Fruit fly (Drosophila melanogaster): Measurements from ENCODE around the gene Pyroxd1.

DNA sequence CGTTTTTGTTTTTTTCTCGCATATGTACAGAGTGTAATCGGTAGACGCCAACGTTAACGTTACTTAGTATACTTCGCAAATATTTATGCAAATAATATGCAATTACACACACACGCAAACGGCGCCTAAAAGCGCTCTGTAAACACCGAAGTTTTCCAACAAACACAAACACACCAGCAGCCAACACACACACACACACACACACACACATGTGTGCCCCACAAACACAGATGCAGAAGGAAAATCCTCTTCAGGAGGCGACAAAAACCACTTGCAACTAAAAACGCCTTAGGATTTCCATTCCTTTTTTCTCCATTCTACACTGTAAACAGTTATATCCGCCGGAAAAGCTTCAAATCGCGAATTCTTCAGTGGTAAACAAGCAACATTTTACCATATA, 33.8 kb upstream of the Pyroxd1 start:
- TF ChIP-seq CG1602 (GFP tag; optimal IDR thresholded peaks at IDR 0.05) (no peak), CG10543 (GFP tag; optimal IDR thresholded peaks at IDR 0.05) (no peak), sob (GFP tag; IDR thresholded peaks at IDR 0.05) (no peak), stwl (tag; optimal IDR thresholded peaks at IDR 0.05) (no peak), CG8359 (GFP tag; optimal IDR thresholded peaks at IDR 0.05; ENCODE audit: borderline replicate concordance) (no peak), nerfin-1 (tag; optimal IDR thresholded peaks at IDR 0.05) (no peak), CG1792 (GFP tag; optimal IDR thresholded peaks at IDR 0.05) (no peak), slbo (GFP tag; IDR thresholded peaks at IDR 0.05) (no peak), sqz (GFP tag; optimal IDR thresholded peaks at IDR 0.05) (no peak), nom (GFP tag; optimal IDR thresholded peaks at IDR 0.05) (no peak), lbe (GFP tag; optimal IDR thresholded peaks at IDR 0.05) (no peak), gt (GFP tag; IDR thresholded peaks at IDR 0.05) (no peak)
